Worm (Caenorhabditis elegans) whole organism, L2 larva: ENCODE measurements around the gene C45G9.11.

Source experiments
- C34F6.9 ChIP-seq: fragments of 150-350 bp; optimal IDR thresholded peaks from 2 replicates; lab custom pipeline; 2014; ENCODE audit warnings: missing biosample characterization, missing genetic modification characterization
- F13H6.1 ChIP-seq: sonication (generic microtip); optimal IDR thresholded peaks from 2 replicates; lab custom pipeline; 2016; ENCODE audit warnings: missing genetic modification characterization, missing compliant biosample characterization
- R02D3.7 ChIP-seq: fragments of 150-350 bp; optimal IDR thresholded peaks from 2 replicates; lab custom pipeline; 2014; ENCODE audit warnings: missing biosample characterization, missing genetic modification characterization
- Y55F3AM.14 ChIP-seq: fragments of 200-800 bp; sonication (Bioruptor generic); optimal IDR thresholded peaks from 2 replicates; lab custom pipeline; 2018; ENCODE audit warnings: mild to moderate bottlenecking, missing genetic modification characterization, missing compliant biosample characterization
- ZK546.5 ChIP-seq: sonication (generic microtip); optimal IDR thresholded peaks from 2 replicates; lab custom pipeline; 2017; ENCODE audit warnings: missing biosample characterization, missing genetic modification characterization
- aly-2 ChIP-seq: fragments of 150-350 bp; optimal IDR thresholded peaks from 2 replicates; lab custom pipeline; 2014; ENCODE audit warnings: missing biosample characterization, missing genetic modification characterization
- ama-1 ChIP-seq: fragments of 150-350 bp; optimal IDR thresholded peaks from 2 replicates; lab custom pipeline; 2018; ENCODE audit warnings: inconsistent platforms
- blmp-1 ChIP-seq: sonication (generic microtip); optimal IDR thresholded peaks from 2 replicates; lab custom pipeline; 2017; ENCODE audit warnings: missing genetic modification characterization, mild to moderate bottlenecking, missing compliant biosample characterization, antibody characterized with exemption, moderate library complexity; ENCODE audit not compliant: insufficient read depth
- crh-2 ChIP-seq: sonication (generic microtip); optimal IDR thresholded peaks from 2 replicates; lab custom pipeline; 2017; ENCODE audit warnings: missing biosample characterization, missing genetic modification characterization
- egl-27 ChIP-seq: sonication (generic microtip); optimal IDR thresholded peaks from 3 replicates; lab custom pipeline; 2017; ENCODE audit warnings: missing biosample characterization, missing genetic modification reagents, missing genetic modification characterization
- elt-1 ChIP-seq: fragments of 150-350 bp; optimal IDR thresholded peaks from 2 replicates; lab custom pipeline; 2014; ENCODE audit warnings: missing biosample characterization, missing genetic modification characterization
- elt-3 ChIP-seq: sonication (generic microtip); optimal IDR thresholded peaks from 2 replicates; lab custom pipeline; 2017; ENCODE audit warnings: missing biosample characterization, missing genetic modification characterization
- fos-1 ChIP-seq: fragments of 150-350 bp; optimal IDR thresholded peaks from 2 replicates; lab custom pipeline; 2014; ENCODE audit warnings: missing biosample characterization, missing genetic modification characterization
- gmeb-1 ChIP-seq: fragments of 150-350 bp; optimal IDR thresholded peaks from 2 replicates; lab custom pipeline; 2014; ENCODE audit warnings: missing biosample characterization, missing genetic modification characterization
- lin-13 ChIP-seq: fragments of 150-350 bp; optimal IDR thresholded peaks from 2 replicates; lab custom pipeline; 2014; ENCODE audit warnings: missing biosample characterization, missing genetic modification reagents, missing genetic modification characterization
- lin-39 ChIP-seq: fragments of 150-350 bp; optimal IDR thresholded peaks from 2 replicates; lab custom pipeline; 2014; ENCODE audit warnings: missing biosample characterization, missing genetic modification reagents, missing genetic modification characterization
- lsy-2 ChIP-seq, 2 experiments: fragments of 150-350 bp in 1 of 2; sonication (generic microtip) in 1 of 2; optimal IDR thresholded peaks; 2 replicates each; lab custom pipeline; 2014 to 2017; ENCODE audit warnings: missing biosample characterization in 2 of 2, missing genetic modification characterization in 2 of 2
- mab-5 ChIP-seq: fragments of 150-350 bp; optimal IDR thresholded peaks from 2 replicates; lab custom pipeline; 2014; ENCODE audit warnings: missing biosample characterization, missing genetic modification characterization
- mdl-1 ChIP-seq, 2 experiments: fragments of 150-350 bp in 1 of 2; sonication (generic microtip) in 1 of 2; optimal IDR thresholded peaks; 2 replicates each; lab custom pipeline; 2017; ENCODE audit warnings: missing biosample characterization in 2 of 2, missing genetic modification characterization in 2 of 2
- nhr-10 ChIP-seq: sonication (generic microtip); optimal IDR thresholded peaks from 2 replicates; lab custom pipeline; 2017; ENCODE audit warnings: missing biosample characterization, missing genetic modification characterization
- nhr-12 ChIP-seq: fragments of 150-350 bp; optimal IDR thresholded peaks from 2 replicates; lab custom pipeline; 2014; ENCODE audit warnings: missing biosample characterization, missing genetic modification characterization
- nhr-129 ChIP-seq: fragments of 150-350 bp; optimal IDR thresholded peaks from 2 replicates; lab custom pipeline; 2014; ENCODE audit warnings: missing biosample characterization, missing genetic modification characterization
- nhr-21 ChIP-seq: fragments of 150-350 bp; optimal IDR thresholded peaks from 2 replicates; lab custom pipeline; 2014; ENCODE audit warnings: missing biosample characterization, missing genetic modification characterization
- nhr-23 ChIP-seq: fragments of 150-350 bp; optimal IDR thresholded peaks from 2 replicates; lab custom pipeline; 2014; ENCODE audit warnings: missing biosample characterization, missing genetic modification reagents, missing genetic modification characterization
- nhr-237 ChIP-seq: fragments of 150-350 bp; optimal IDR thresholded peaks from 2 replicates; lab custom pipeline; 2014; ENCODE audit warnings: missing biosample characterization, missing genetic modification characterization
- nhr-25 ChIP-seq: fragments of 150-350 bp; sonication (generic microtip); optimal IDR thresholded peaks from 3 replicates; lab custom pipeline; 2014; ENCODE audit warnings: missing biosample characterization, missing genetic modification characterization
- nhr-6 ChIP-seq: fragments of 150-350 bp; optimal IDR thresholded peaks from 2 replicates; lab custom pipeline; 2014; ENCODE audit warnings: missing biosample characterization, missing genetic modification characterization
- sem-4 ChIP-seq: fragments of 150-350 bp; optimal IDR thresholded peaks from 2 replicates; lab custom pipeline; 2014; ENCODE audit warnings: missing biosample characterization, missing genetic modification reagents, missing genetic modification characterization
- skn-1 ChIP-seq: sonication (generic microtip); optimal IDR thresholded peaks from 2 replicates; lab custom pipeline; 2017; ENCODE audit warnings: missing biosample characterization, missing genetic modification characterization
- sma-3 ChIP-seq: sonication (generic microtip); optimal IDR thresholded peaks from 2 replicates; lab custom pipeline; 2016; ENCODE audit warnings: missing genetic modification reagents, missing genetic modification characterization, missing compliant biosample characterization
- sma-9 ChIP-seq, 2 experiments: fragments of 150-350 bp in 1 of 2; sonication (generic microtip) in 1 of 2; optimal IDR thresholded peaks; 2 replicates each; lab custom pipeline; 2014 to 2016; ENCODE audit warnings: missing genetic modification characterization in 2 of 2, mild to moderate bottlenecking in 1 of 2, missing biosample characterization in 1 of 2, missing compliant biosample characterization in 1 of 2, missing genetic modification reagents in 1 of 2, moderate library complexity in 1 of 2
- snpc-4 ChIP-seq: fragments of 150-350 bp; optimal IDR thresholded peaks from 2 replicates; lab custom pipeline; 2014; ENCODE audit warnings: missing biosample characterization, missing genetic modification characterization
- unc-39 ChIP-seq: fragments of 150-350 bp; optimal IDR thresholded peaks from 2 replicates; lab custom pipeline; 2014; ENCODE audit warnings: missing biosample characterization, missing genetic modification characterization
- unc-55 ChIP-seq: fragments of 150-350 bp; sonication (generic microtip); optimal IDR thresholded peaks from 3 replicates; lab custom pipeline; 2014; ENCODE audit warnings: missing biosample characterization, missing genetic modification reagents, missing genetic modification characterization
- unc-62 ChIP-seq: fragments of 150-350 bp; optimal IDR thresholded peaks from 2 replicates; lab custom pipeline; 2014; ENCODE audit warnings: missing biosample characterization, missing genetic modification reagents, missing genetic modification characterization
- zag-1 ChIP-seq: fragments of 150-350 bp; optimal IDR thresholded peaks from 2 replicates; lab custom pipeline; 2014; ENCODE audit warnings: missing biosample characterization, missing genetic modification characterization
- ztf-4 ChIP-seq: fragments of 150-350 bp; optimal IDR thresholded peaks from 2 replicates; lab custom pipeline; 2014; ENCODE audit warnings: missing biosample characterization, missing genetic modification characterization

The C45G9.11 gene

ce11 chrIII:5078062-5078461, 9.5 kb upstream of the C45G9.11 start:
- TF ChIP-seq ztf-4 (tag; lab: Kevin White, UChicago): peak; percentile 75
- TF ChIP-seq nhr-129 (tag; lab: Kevin White, UChicago): peak; percentile 82
- peak; percentile 66 for TF ChIP-seq egl-27
- TF ChIP-seq sma-9 (GFP tag; optimal IDR thresholded peaks at IDR 0.05; lab: Kevin White, UChicago): peak; percentile 99
- TF ChIP-seq sma-9 (tag; optimal IDR thresholded peaks at IDR 0.05; lab: Kevin White, UChicago): no peak
- peak; percentile 90 for TF ChIP-seq crh-2 (tag; lab: Kevin White, UChicago)
- peak; percentile 69 for TF ChIP-seq fos-1 (tag; lab: Kevin White, UChicago)
- peak; percentile 76 to 88 for TF ChIP-seq mdl-1 (tag; optimal IDR thresholded peaks at IDR 0.05; lab: Kevin White, UChicago)
- no peak for TF ChIP-seq unc-62 (GFP tag; lab: Kevin White, UChicago)
- peak; percentile 89 for TF ChIP-seq F13H6.1
- peak; percentile 62 for TF ChIP-seq Y55F3AM.14 (GFP tag; lab: Kevin White, UChicago)
- TF ChIP-seq R02D3.7: no peak
- peak; percentile 14 for TF ChIP-seq lin-13 (GFP tag; lab: Kevin White, UChicago)
- no peak for TF ChIP-seq zag-1 (tag; lab: Kevin White, UChicago)
- TF ChIP-seq C34F6.9 (tag; lab: Kevin White, UChicago): peak; percentile 51
- TF ChIP-seq gmeb-1 (tag; lab: Kevin White, UChicago): peak; percentile 61
- TF ChIP-seq blmp-1: peak; percentile 65
- no peak for TF ChIP-seq nhr-237
- peak; percentile 2 for TF ChIP-seq nhr-6
- TF ChIP-seq lsy-2 (tag; optimal IDR thresholded peaks at IDR 0.05; lab: Kevin White, UChicago): peak in 1 of 2 experiments; percentile 76
- peak; percentile 81 for TF ChIP-seq sma-3 (GFP tag; lab: Kevin White, UChicago)
- peak; percentile 43 for TF ChIP-seq ama-1 (lab: Kevin White, UChicago)
- TF ChIP-seq ZK546.5 (tag; lab: Kevin White, UChicago): no peak
- TF ChIP-seq skn-1 (tag; lab: Kevin White, UChicago): peak; percentile 63
- TF ChIP-seq nhr-25: peak; percentile 14
- no peak for TF ChIP-seq nhr-10 (tag; lab: Kevin White, UChicago)
- peak; percentile 91 for TF ChIP-seq nhr-21 (tag; lab: Kevin White, UChicago)
- TF ChIP-seq, all 48 proteins: peak for 20

DNA sequence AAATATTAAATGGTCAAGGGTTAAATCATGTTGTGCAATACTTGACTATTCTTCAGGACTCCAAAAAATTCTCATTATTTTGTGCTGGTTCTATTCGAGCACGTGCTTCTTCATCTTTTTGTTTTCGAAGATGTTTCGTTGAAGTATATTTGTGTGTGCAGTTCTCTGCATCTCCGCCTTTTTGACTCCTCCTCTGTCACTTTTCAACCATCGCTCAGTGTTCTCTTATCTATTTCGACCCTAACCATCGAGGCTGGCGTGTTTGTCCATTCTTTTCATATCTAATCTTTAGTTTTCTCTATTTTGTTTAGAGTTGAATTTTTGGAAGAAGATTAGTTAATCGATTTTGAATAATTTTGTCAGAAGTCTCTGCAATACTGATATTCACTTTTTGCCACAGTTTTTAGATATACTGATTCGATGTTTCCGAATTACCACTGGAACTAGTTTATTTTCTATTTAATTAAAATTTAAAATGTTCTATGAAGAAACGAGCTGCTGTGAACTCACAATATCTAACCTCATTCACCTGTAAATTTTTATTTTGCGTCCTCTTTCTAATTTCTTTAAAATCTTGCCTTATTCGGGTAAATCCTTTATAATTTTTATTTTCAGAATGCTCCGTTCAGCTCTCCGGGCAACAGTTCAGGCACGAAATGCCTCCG, 8.8 kb upstream of the C45G9.11 start, which contains the start of gene alh-1:
Gene alh-1, plus strand, starts transcription at position 615 of the 665 bp plus-strand sequence.
- TF ChIP-seq F13H6.1 (peak; percentile 36), unc-39 (tag; lab: Kevin White, UChicago) (no peak), fos-1 (tag; lab: Kevin White, UChicago) (peak; percentile 69), sma-9 (GFP tag; optimal IDR thresholded peaks at IDR 0.05; lab: Kevin White, UChicago) (peak; percentile 67), sma-9 (tag; optimal IDR thresholded peaks at IDR 0.05; lab: Kevin White, UChicago) (no peak), nhr-129 (tag; lab: Kevin White, UChicago) (peak; percentile 43), lsy-2 (tag; optimal IDR thresholded peaks at IDR 0.05; lab: Kevin White, UChicago) (peak in 1 of 2 experiments; percentile 32), sma-3 (GFP tag; lab: Kevin White, UChicago) (no peak), gmeb-1 (tag; lab: Kevin White, UChicago) (peak; percentile 1)

- TF ChIP-seq mab-5 (no peak), unc-55 (GFP tag; lab: Kevin White, UChicago) (peak; percentile 59)
- TF ChIP-seq, all 48 proteins: peak for 1
Measured at ce11 chrIII:5076569-5076968, 8.0 kb upstream of the C45G9.11 start.

- no peak for TF ChIP-seq aly-2 (tag; lab: Kevin White, UChicago)
- no peak for TF ChIP-seq nhr-10 (tag; lab: Kevin White, UChicago)
- TF ChIP-seq nhr-23: no peak
- no peak for TF ChIP-seq elt-1 (tag; lab: Kevin White, UChicago)
- TF ChIP-seq mab-5: no peak
- no peak for TF ChIP-seq sem-4 (tag; lab: Kevin White, UChicago)
- TF ChIP-seq mdl-1 (tag; optimal IDR thresholded peaks at IDR 0.05; lab: Kevin White, UChicago): no peak
- no peak for TF ChIP-seq lin-39 (tag; lab: Kevin White, UChicago)
- no peak for TF ChIP-seq zag-1 (tag; lab: Kevin White, UChicago)
- TF ChIP-seq unc-62 (GFP tag; lab: Kevin White, UChicago): no peak
- no peak for TF ChIP-seq unc-39 (tag; lab: Kevin White, UChicago)
- no peak for TF ChIP-seq snpc-4 (tag; lab: Kevin White, UChicago)
- no peak for TF ChIP-seq nhr-12 (tag; lab: Kevin White, UChicago)
- no peak for TF ChIP-seq elt-3 (tag; lab: Kevin White, UChicago)
- no peak for TF ChIP-seq sma-3 (GFP tag; lab: Kevin White, UChicago)
- no peak for TF ChIP-seq ztf-4 (tag; lab: Kevin White, UChicago)
- no peak for TF ChIP-seq fos-1 (tag; lab: Kevin White, UChicago)
Measured at ce11 chrIII:5074398-5074797, 5.9 kb upstream of the C45G9.11 start, which contains the start of gene ttbk-6. Gene ttbk-6 (plus strand): TSS chrIII:5074698.
